Fruit fly (Drosophila melanogaster) whole organism, adult: ENCODE results near the gene CG3213.

Source experiments
- CG11617 ChIP-seq: fragments of 200-800 bp; sonication (Bioruptor generic); optimal IDR thresholded peaks from 2 replicates; lab custom pipeline; 2017; ENCODE audit warnings: mild to moderate bottlenecking, missing biosample characterization, missing genetic modification reagents, missing genetic modification characterization
- CG12768 ChIP-seq: fragments of 200-800 bp; sonication (Bioruptor generic); optimal IDR thresholded peaks from 2 replicates; lab custom pipeline; 2017; ENCODE audit warnings: missing biosample characterization, missing genetic modification characterization, mild to moderate bottlenecking, moderate library complexity, missing genetic modification reagents
- CG14711 ChIP-seq: fragments of 200-800 bp; sonication (Bioruptor generic); optimal IDR thresholded peaks from 2 replicates; lab custom pipeline; 2018; ENCODE audit warnings: missing biosample characterization, mild to moderate bottlenecking, missing genetic modification characterization, moderate library complexity
- CG1620 ChIP-seq: fragments of 200-800 bp; sonication (Bioruptor generic); optimal IDR thresholded peaks from 2 replicates; lab custom pipeline; 2016; ENCODE audit warnings: missing biosample characterization, missing genetic modification characterization
- CG33017 ChIP-seq: fragments of 200-800 bp; sonication (Bioruptor generic); optimal IDR thresholded peaks from 2 replicates; lab custom pipeline; 2018; ENCODE audit warnings: missing biosample characterization, mild to moderate bottlenecking, missing genetic modification characterization, moderate library complexity
- CG5204 ChIP-seq: fragments of 200-800 bp; sonication (Bioruptor generic); optimal IDR thresholded peaks from 2 replicates; lab custom pipeline; 2016; ENCODE audit warnings: missing biosample characterization, missing genetic modification characterization
- CG7045 ChIP-seq: fragments of 200-800 bp; sonication (Bioruptor generic); optimal IDR thresholded peaks from 2 replicates; lab custom pipeline; 2017; ENCODE audit warnings: missing biosample characterization, mild to moderate bottlenecking, missing genetic modification characterization
- CG7101 ChIP-seq: fragments of 200-800 bp; sonication (Bioruptor generic); optimal IDR thresholded peaks from 2 replicates; lab custom pipeline; 2018; ENCODE audit warnings: missing biosample characterization, mild to moderate bottlenecking, missing genetic modification characterization, moderate library complexity
- Clk ChIP-seq: fragments of 200-800 bp; sonication (Bioruptor generic); optimal IDR thresholded peaks from 2 replicates; lab custom pipeline; 2017; ENCODE audit warnings: missing biosample characterization, missing genetic modification characterization
- Crg-1 ChIP-seq: fragments of 200-800 bp; sonication (Bioruptor generic); optimal IDR thresholded peaks from 2 replicates; lab custom pipeline; 2016; ENCODE audit warnings: missing biosample characterization, missing genetic modification characterization
- Hr96 ChIP-seq: fragments of 200-800 bp; sonication (Bioruptor generic); optimal IDR thresholded peaks from 2 replicates; lab custom pipeline; 2016; ENCODE audit warnings: missing biosample characterization, missing genetic modification characterization
- Mnt ChIP-seq: fragments of 200-800 bp; sonication (Bioruptor generic); optimal IDR thresholded peaks from 2 replicates; lab custom pipeline; 2016; ENCODE audit warnings: missing biosample characterization, mild to moderate bottlenecking, missing genetic modification characterization
- bab1 ChIP-seq: fragments of 200-800 bp; sonication (Bioruptor generic); optimal IDR thresholded peaks from 3 replicates; lab custom pipeline; 2019; ENCODE audit warnings: missing biosample characterization, mild to moderate bottlenecking, missing genetic modification characterization, moderate library complexity
- cic ChIP-seq: fragments of 200-800 bp; sonication (Bioruptor generic); optimal IDR thresholded peaks from 2 replicates; lab custom pipeline; 2017; ENCODE audit warnings: missing biosample characterization, mild to moderate bottlenecking, missing genetic modification characterization, moderate library complexity
- cnc ChIP-seq, 2 experiments: fragments of >200 bp; optimal IDR thresholded peaks; 2 replicates each; lab custom pipeline; 2017
- kay ChIP-seq: fragments of 200-800 bp; sonication (Bioruptor generic); peaks from one replicate; lab custom pipeline; 2016; ENCODE audit warnings: missing biosample characterization, missing genetic modification characterization, borderline replicate concordance
- ovo ChIP-seq: fragments of 200-800 bp; sonication (Bioruptor generic); optimal IDR thresholded peaks from 2 replicates; lab custom pipeline; 2016; ENCODE audit warnings: missing biosample characterization, missing genetic modification characterization
- pad ChIP-seq: fragments of 200-800 bp; sonication (Bioruptor generic); optimal IDR thresholded peaks from 3 replicates; lab custom pipeline; 2017; ENCODE audit warnings: missing biosample characterization, missing genetic modification characterization, mild to moderate bottlenecking, moderate library complexity, missing genetic modification reagents
- tj ChIP-seq: fragments of 200-800 bp; sonication (Bioruptor generic); optimal IDR thresholded peaks from 3 replicates; lab custom pipeline; 2017; ENCODE audit warnings: missing biosample characterization, mild to moderate bottlenecking, missing genetic modification characterization, moderate library complexity
- toe ChIP-seq: fragments of 200-800 bp; sonication (Bioruptor generic); optimal IDR thresholded peaks from 2 replicates; lab custom pipeline; 2016; ENCODE audit warnings: missing biosample characterization, missing genetic modification characterization

The CG3213 gene

DNA sequence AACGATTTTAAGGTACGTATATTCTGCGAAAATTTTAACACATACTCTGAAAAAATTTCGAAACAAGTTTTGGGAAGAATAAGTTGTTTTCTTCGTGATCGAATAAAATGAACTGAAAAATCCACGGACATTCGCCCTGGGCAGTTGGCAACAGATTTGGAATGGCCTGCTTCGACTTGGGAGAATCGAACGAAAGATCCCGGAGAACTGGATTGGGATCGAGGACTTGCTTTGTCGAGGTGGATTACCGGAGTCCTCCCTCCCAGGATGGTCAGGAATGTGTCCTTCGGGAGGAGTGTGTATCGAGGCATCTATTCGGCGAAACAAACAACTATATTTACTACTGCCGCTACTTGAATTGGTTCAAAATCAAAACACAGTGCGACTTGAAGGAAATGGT, at the start of gene CG3213, which contains the start of gene CG8851:
TSS of gene CG3213 (minus strand) at position 101 of the 400 bp plus-strand sequence.
TSS of gene CG8851 (plus strand) at position 127 of the 400 bp plus-strand sequence.
- TF ChIP-seq Mnt (GFP tag; lab: Kevin White, UChicago) (no peak), CG1620 (GFP tag; lab: Kevin White, UChicago) (no peak), ovo (no peak), toe (no peak), CG11617 (no peak), CG7045 (GFP tag; lab: Kevin White, UChicago) (no peak), cnc (optimal IDR thresholded peaks at IDR 0.05; lab: Kevin White, UChicago) (no peak)

DNA sequence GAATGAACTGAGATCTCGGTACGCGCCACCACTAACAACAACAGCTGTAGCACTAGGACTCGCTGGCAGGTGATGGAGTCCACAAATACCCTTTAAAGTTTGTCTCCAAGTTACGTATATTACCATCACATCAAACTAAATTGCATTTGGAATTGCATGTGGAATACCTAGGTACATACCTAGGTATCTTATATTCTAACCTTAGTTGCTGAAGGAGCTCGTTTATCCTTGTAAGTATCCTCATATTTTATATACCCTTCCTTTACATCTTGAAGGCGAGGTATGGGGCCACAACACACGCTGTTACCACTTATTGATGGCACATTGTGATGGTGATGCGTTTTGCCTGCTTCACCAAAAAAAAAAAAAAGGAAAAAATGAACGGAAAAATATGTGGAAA, 47.9 kb upstream of the CG3213 start:
- no peak for TF ChIP-seq CG1620 (GFP tag; lab: Kevin White, UChicago)
- TF ChIP-seq CG7101 = no peak
- no peak for TF ChIP-seq cic (GFP tag; lab: Kevin White, UChicago)
- TF ChIP-seq kay (GFP tag; lab: Kevin White, UChicago) = no peak
- TF ChIP-seq Hr96 = no peak
- TF ChIP-seq tj = no peak
- TF ChIP-seq CG7045 (GFP tag; lab: Kevin White, UChicago) = no peak
- TF ChIP-seq Mnt (GFP tag; lab: Kevin White, UChicago) = no peak
- no peak for TF ChIP-seq bab1
- TF ChIP-seq cnc (optimal IDR thresholded peaks at IDR 0.05; lab: Kevin White, UChicago) = no peak
- no peak for TF ChIP-seq CG14711
- no peak for TF ChIP-seq Crg-1 (GFP tag; lab: Kevin White, UChicago)

DNA sequence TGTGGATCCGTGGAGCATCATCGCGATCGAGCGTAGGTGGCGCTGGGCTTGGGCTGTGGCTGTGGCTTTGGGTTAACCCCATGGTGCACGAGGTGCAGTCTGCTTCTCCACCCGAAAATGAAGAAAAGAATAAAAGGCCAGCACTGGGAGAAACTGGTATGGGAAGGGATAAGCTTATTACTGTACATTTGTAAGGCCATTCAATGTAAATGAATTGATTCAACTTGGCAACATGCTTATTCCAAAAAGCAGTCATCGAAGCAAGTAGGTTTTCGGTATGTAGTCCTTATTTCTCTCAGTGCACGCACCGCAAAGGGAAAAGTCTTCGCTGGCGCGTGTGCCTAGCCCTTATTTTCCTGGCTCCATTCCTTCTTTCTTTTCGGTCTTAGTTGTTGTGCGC, 47.1 kb upstream of the CG3213 start:
- TF ChIP-seq Mnt (GFP tag; lab: Kevin White, UChicago) (no peak), CG5204 (GFP tag; lab: Kevin White, UChicago) (no peak), cnc (optimal IDR thresholded peaks at IDR 0.05; lab: Kevin White, UChicago) (no peak), Hr96 (no peak), cic (GFP tag; lab: Kevin White, UChicago) (no peak), pad (GFP tag; lab: Kevin White, UChicago) (no peak), bab1 (no peak), ovo (no peak), Clk (GFP tag; lab: Kevin White, UChicago) (no peak), CG7101 (no peak), kay (GFP tag; lab: Kevin White, UChicago) (no peak), CG1620 (GFP tag; lab: Kevin White, UChicago) (no peak), CG33017 (tag; lab: Kevin White, UChicago) (no peak), toe (no peak)

DNA sequence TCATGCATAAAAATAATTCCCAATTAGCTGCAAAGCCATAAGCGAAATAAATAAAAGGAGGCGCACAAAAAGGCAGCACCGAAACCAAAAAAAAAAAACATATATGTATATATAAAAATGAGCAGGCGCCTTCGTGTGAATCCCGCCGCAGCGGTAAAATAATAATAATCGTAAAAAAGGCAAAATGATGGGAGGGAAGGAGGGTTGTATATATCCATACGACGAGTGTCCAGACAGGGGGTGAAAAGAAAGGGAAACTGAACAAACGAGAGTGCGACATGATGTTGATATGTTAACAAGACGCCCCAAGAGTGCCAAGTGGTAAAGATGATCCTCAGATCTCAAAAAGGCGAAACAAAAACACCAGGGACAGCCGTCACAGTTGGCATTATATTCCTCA, 45.1 kb upstream of the CG3213 start:
- no peak for TF ChIP-seq pad (GFP tag; lab: Kevin White, UChicago)
- no peak for TF ChIP-seq CG33017 (tag; lab: Kevin White, UChicago)

- TF ChIP-seq CG1620 (GFP tag; lab: Kevin White, UChicago) (no peak), Crg-1 (GFP tag; lab: Kevin White, UChicago) (no peak), CG33017 (tag; lab: Kevin White, UChicago) (no peak), CG11617 (no peak), Hr96 (no peak), Mnt (GFP tag; lab: Kevin White, UChicago) (no peak), pad (GFP tag; lab: Kevin White, UChicago) (no peak), CG5204 (GFP tag; lab: Kevin White, UChicago) (no peak), kay (GFP tag; lab: Kevin White, UChicago) (no peak), cnc (optimal IDR thresholded peaks at IDR 0.05; lab: Kevin White, UChicago) (no peak), ovo (no peak), CG7045 (GFP tag; lab: Kevin White, UChicago) (no peak), CG7101 (no peak), cic (GFP tag; lab: Kevin White, UChicago) (no peak), CG12768 (GFP tag; lab: Kevin White, UChicago) (no peak), toe (no peak), CG14711 (no peak)
These were observed 43.0 kb upstream of the CG3213 start for dm6 chr2L:3562435-3562834.

DNA sequence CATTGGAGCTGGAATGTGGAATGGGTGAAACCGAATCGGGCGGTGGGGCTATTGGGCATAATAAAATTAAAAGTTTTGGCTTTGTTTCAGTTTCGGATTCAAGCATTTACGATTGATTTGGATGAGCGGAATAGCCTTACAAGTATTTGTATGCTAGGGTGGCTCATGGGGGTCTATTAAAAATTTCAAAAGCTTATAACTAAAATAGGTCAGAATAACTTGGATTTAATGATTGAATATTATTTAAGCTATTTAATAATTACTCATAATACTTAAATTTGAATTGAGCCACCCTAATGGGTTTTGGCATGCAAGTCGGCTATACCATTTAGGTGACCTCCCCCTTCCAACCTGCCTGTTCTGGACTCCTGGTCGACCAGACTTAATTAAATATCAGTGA, 40.2 kb upstream of the CG3213 start:
- TF ChIP-seq CG7045 (GFP tag; lab: Kevin White, UChicago) = no peak
- no peak for TF ChIP-seq Crg-1 (GFP tag; lab: Kevin White, UChicago)
- no peak for TF ChIP-seq Mnt (GFP tag; lab: Kevin White, UChicago)
- TF ChIP-seq cnc (optimal IDR thresholded peaks at IDR 0.05; lab: Kevin White, UChicago) = no peak
- no peak for TF ChIP-seq CG1620 (GFP tag; lab: Kevin White, UChicago)
- no peak for TF ChIP-seq CG12768 (GFP tag; lab: Kevin White, UChicago)
- no peak for TF ChIP-seq Hr96
- no peak for TF ChIP-seq CG33017 (tag; lab: Kevin White, UChicago)
- TF ChIP-seq pad (GFP tag; lab: Kevin White, UChicago) = no peak
- no peak for TF ChIP-seq kay (GFP tag; lab: Kevin White, UChicago)
- no peak for TF ChIP-seq bab1
- no peak for TF ChIP-seq CG11617
- TF ChIP-seq ovo = no peak

DNA sequence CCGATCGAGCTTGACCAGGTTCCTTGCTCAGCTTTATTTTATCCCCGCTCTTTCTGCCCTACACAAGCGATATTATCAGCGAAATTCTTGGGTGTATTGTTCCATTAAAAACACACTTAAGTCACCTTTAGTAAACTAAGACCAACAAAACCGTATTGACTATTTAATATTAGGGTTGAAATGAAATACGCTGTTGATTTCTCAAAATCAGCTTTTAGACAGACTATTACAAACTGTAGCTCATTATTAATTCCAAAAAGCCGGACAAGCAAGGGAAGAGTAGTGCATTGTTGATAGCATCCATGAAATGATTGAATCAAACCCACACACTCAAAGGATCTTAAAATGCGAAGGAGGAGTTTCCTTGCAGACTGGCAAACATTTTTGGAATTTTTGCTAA, 38.8 kb upstream of the CG3213 start:
- TF ChIP-seq toe (no peak), Mnt (GFP tag; lab: Kevin White, UChicago) (no peak), cnc (optimal IDR thresholded peaks at IDR 0.05; lab: Kevin White, UChicago) (no peak), cic (GFP tag; lab: Kevin White, UChicago) (no peak), CG5204 (GFP tag; lab: Kevin White, UChicago) (no peak), CG11617 (no peak), bab1 (no peak), pad (GFP tag; lab: Kevin White, UChicago) (no peak), CG12768 (GFP tag; lab: Kevin White, UChicago) (no peak), CG1620 (GFP tag; lab: Kevin White, UChicago) (no peak), tj (no peak), CG14711 (no peak), Hr96 (no peak), CG33017 (tag; lab: Kevin White, UChicago) (no peak), CG7045 (GFP tag; lab: Kevin White, UChicago) (no peak)
